Worm (Caenorhabditis elegans) whole organism, mixed stage, embryonic: ENCODE results near the gene twk-31.

Experiments used
- M03D4.4 ChIP-seq: sonication (generic microtip); optimal IDR thresholded peaks from 2 replicates; lab custom pipeline; 2017; ENCODE audit warnings: mild to moderate bottlenecking, missing genetic modification characterization, missing compliant biosample characterization
- blmp-1 ChIP-seq: fragments of 150-350 bp; optimal IDR thresholded peaks from 2 replicates; lab custom pipeline; 2014; ENCODE audit warnings: missing biosample characterization, missing genetic modification characterization
- ceh-39 ChIP-seq: fragments of 150-350 bp; optimal IDR thresholded peaks from 2 replicates; lab custom pipeline; 2014; ENCODE audit warnings: missing biosample characterization, missing genetic modification characterization
- ceh-43 ChIP-seq: fragments of 200-800 bp; sonication (Bioruptor generic); optimal IDR thresholded peaks from 2 replicates; lab custom pipeline; 2018; ENCODE audit warnings: mild to moderate bottlenecking, missing genetic modification characterization, moderate library complexity, missing compliant biosample characterization
- ceh-83 ChIP-seq: fragments of 200-800 bp; sonication (Bioruptor generic); optimal IDR thresholded peaks from 2 replicates; lab custom pipeline; 2018; ENCODE audit warnings: mild to moderate bottlenecking, missing genetic modification characterization, missing compliant biosample characterization
- ces-1 ChIP-seq: fragments of 150-350 bp; optimal IDR thresholded peaks from 2 replicates; lab custom pipeline; 2014; ENCODE audit warnings: missing biosample characterization, missing genetic modification reagents, missing genetic modification characterization
- cnd-1 ChIP-seq: fragments of 200-800 bp; sonication (Bioruptor generic); optimal IDR thresholded peaks from 2 replicates; lab custom pipeline; 2018; ENCODE audit warnings: mild to moderate bottlenecking, missing genetic modification characterization, missing compliant biosample characterization
- drap-1 ChIP-seq: fragments of 200-800 bp; sonication (Bioruptor generic); optimal IDR thresholded peaks from 3 replicates; lab custom pipeline; 2018; ENCODE audit warnings: mild to moderate bottlenecking, missing genetic modification characterization, missing compliant biosample characterization
- elt-1 ChIP-seq: sonication (generic microtip); optimal IDR thresholded peaks from 2 replicates; lab custom pipeline; 2017; ENCODE audit warnings: missing genetic modification characterization, mild to moderate bottlenecking, missing compliant biosample characterization, antibody characterized with exemption, moderate library complexity, borderline replicate concordance; ENCODE audit not compliant: insufficient read depth
- elt-3 ChIP-seq: fragments of 150-350 bp; optimal IDR thresholded peaks from 2 replicates; lab custom pipeline; 2014; ENCODE audit warnings: missing biosample characterization, missing genetic modification characterization
- flh-1 ChIP-seq: fragments of 200-800 bp; sonication (Bioruptor generic); optimal IDR thresholded peaks from 2 replicates; lab custom pipeline; 2018; ENCODE audit warnings: mild to moderate bottlenecking, missing genetic modification characterization, moderate library complexity, missing compliant biosample characterization
- ham-2 ChIP-seq: fragments of 200-800 bp; sonication (Bioruptor generic); optimal IDR thresholded peaks from 2 replicates; lab custom pipeline; 2018; ENCODE audit warnings: mild to moderate bottlenecking, missing genetic modification characterization, missing compliant biosample characterization
- hlh-1 ChIP-seq: fragments of 150-350 bp; optimal IDR thresholded peaks from 2 replicates; lab custom pipeline; 2014; ENCODE audit warnings: missing biosample characterization, missing genetic modification reagents, missing genetic modification characterization
- lin-13 ChIP-seq: fragments of 150-350 bp; optimal IDR thresholded peaks from 2 replicates; lab custom pipeline; 2014; ENCODE audit warnings: missing biosample characterization, missing genetic modification characterization
- lin-32 ChIP-seq: fragments of 200-800 bp; sonication (Bioruptor generic); optimal IDR thresholded peaks from 2 replicates; lab custom pipeline; 2018; ENCODE audit warnings: mild to moderate bottlenecking, missing genetic modification characterization, missing compliant biosample characterization
- lsy-2 ChIP-seq: fragments of 150-350 bp; optimal IDR thresholded peaks from 2 replicates; lab custom pipeline; 2014; ENCODE audit warnings: missing biosample characterization, missing genetic modification characterization
- mab-5 ChIP-seq: fragments of 150-350 bp; optimal IDR thresholded peaks from 2 replicates; lab custom pipeline; 2014; ENCODE audit warnings: missing biosample characterization, missing genetic modification characterization
- mep-1 ChIP-seq: fragments of 150-350 bp; optimal IDR thresholded peaks from 2 replicates; lab custom pipeline; 2017; ENCODE audit warnings: missing biosample characterization, missing genetic modification reagents, missing genetic modification characterization, inconsistent platforms
- mls-2 ChIP-seq: sonication (generic microtip); optimal IDR thresholded peaks from 2 replicates; lab custom pipeline; 2016; ENCODE audit warnings: mild to moderate bottlenecking, missing genetic modification characterization, moderate library complexity, missing compliant biosample characterization
- nhr-12 ChIP-seq: fragments of 150-350 bp; optimal IDR thresholded peaks from 2 replicates; lab custom pipeline; 2014; ENCODE audit warnings: missing biosample characterization, missing genetic modification characterization
- nhr-2 ChIP-seq: fragments of 150-350 bp; optimal IDR thresholded peaks from 2 replicates; lab custom pipeline; 2014; ENCODE audit warnings: missing biosample characterization, missing genetic modification characterization
- nhr-237 ChIP-seq: fragments of 150-350 bp; optimal IDR thresholded peaks from 2 replicates; lab custom pipeline; 2014; ENCODE audit warnings: missing biosample characterization, missing genetic modification characterization
- nhr-28 ChIP-seq: fragments of 150-350 bp; optimal IDR thresholded peaks from 2 replicates; lab custom pipeline; 2014; ENCODE audit warnings: missing biosample characterization, missing genetic modification characterization
- nhr-76 ChIP-seq: sonication (generic microtip); optimal IDR thresholded peaks from 2 replicates; lab custom pipeline; 2017; ENCODE audit warnings: missing biosample characterization, missing genetic modification characterization
- pha-4 ChIP-seq: fragments of 150-350 bp; optimal IDR thresholded peaks from 2 replicates; lab custom pipeline; 2018; ENCODE audit warnings: missing biosample characterization, missing genetic modification reagents, missing genetic modification characterization
- sem-2 ChIP-seq: fragments of 200-800 bp; sonication (Bioruptor generic); optimal IDR thresholded peaks from 2 replicates; lab custom pipeline; 2018; ENCODE audit warnings: mild to moderate bottlenecking, missing genetic modification characterization, missing compliant biosample characterization
- snpc-4 ChIP-seq: fragments of 150-350 bp; optimal IDR thresholded peaks from 2 replicates; lab custom pipeline; 2014; ENCODE audit warnings: missing biosample characterization, missing genetic modification characterization
- sptf-1 ChIP-seq: sonication (generic microtip); optimal IDR thresholded peaks from 2 replicates; lab custom pipeline; 2017; ENCODE audit warnings: mild to moderate bottlenecking, missing genetic modification characterization, moderate library complexity, missing compliant biosample characterization
- tbx-8 ChIP-seq: fragments of 200-800 bp; sonication (Bioruptor generic); optimal IDR thresholded peaks from 2 replicates; lab custom pipeline; 2018; ENCODE audit warnings: mild to moderate bottlenecking, missing genetic modification characterization, moderate library complexity, missing compliant biosample characterization
- unc-120 ChIP-seq: sonication (generic microtip); optimal IDR thresholded peaks from 2 replicates; lab custom pipeline; 2017; ENCODE audit warnings: missing genetic modification characterization, missing compliant biosample characterization; ENCODE audit not compliant: poor library complexity, severe bottlenecking
- unc-39 ChIP-seq: fragments of 150-350 bp; optimal IDR thresholded peaks from 2 replicates; lab custom pipeline; 2014; ENCODE audit warnings: missing biosample characterization, missing genetic modification characterization
- unc-62 ChIP-seq: fragments of 150-350 bp; optimal IDR thresholded peaks from 2 replicates; lab custom pipeline; 2014; ENCODE audit warnings: missing biosample characterization, missing genetic modification reagents, missing genetic modification characterization
- zip-8 ChIP-seq: fragments of 150-350 bp; optimal IDR thresholded peaks from 2 replicates; lab custom pipeline; 2014; ENCODE audit warnings: missing biosample characterization, missing genetic modification characterization
- ztf-11 ChIP-seq: fragments of 150-350 bp; optimal IDR thresholded peaks from 2 replicates; lab custom pipeline; 2014; ENCODE audit warnings: missing biosample characterization, missing genetic modification characterization

twk-31 gene

DNA sequence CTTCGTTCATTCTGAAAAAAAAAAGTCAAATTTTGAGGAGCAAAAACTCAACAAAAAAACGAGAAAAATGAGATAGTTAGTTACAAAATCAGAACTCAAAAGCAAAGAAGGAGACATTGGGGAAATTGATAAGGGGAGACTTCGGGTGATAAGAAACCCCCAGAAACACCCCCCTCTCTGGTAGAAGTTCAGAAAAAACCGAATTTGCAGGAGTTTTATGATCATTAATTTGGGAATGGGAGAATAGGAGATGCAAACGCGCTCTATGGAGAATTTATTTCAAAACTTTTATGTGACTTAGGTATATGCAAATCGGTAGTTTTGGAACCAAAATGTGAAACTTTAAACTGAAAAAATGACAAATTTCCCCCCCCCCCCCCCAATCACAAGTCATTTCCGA lies 32.1 kb downstream of the twk-31 start, which contains the start of gene sbp-1:
TSS of gene sbp-1 (minus strand) at position 11 of the 400 bp plus-strand sequence.
- TF ChIP-seq flh-1 (GFP tag; lab: Kevin White, UChicago) (no peak), lsy-2 (tag; lab: Kevin White, UChicago) (no peak), ceh-83 (GFP tag; lab: Kevin White, UChicago) (no peak)

- TF ChIP-seq ztf-11 (tag; lab: Kevin White, UChicago) (no peak), M03D4.4 (no peak), pha-4 (tag; lab: Kevin White, UChicago) (no peak), mep-1 (tag; lab: Kevin White, UChicago) (no peak), unc-62 (GFP tag; lab: Kevin White, UChicago) (no peak), ces-1 (GFP tag; lab: Kevin White, UChicago) (no peak), tbx-8 (GFP tag; lab: Kevin White, UChicago) (no peak), sptf-1 (no peak), nhr-237 (tag; lab: Kevin White, UChicago) (no peak), snpc-4 (tag; lab: Kevin White, UChicago) (no peak), lsy-2 (tag; lab: Kevin White, UChicago) (no peak), zip-8 (tag; lab: Kevin White, UChicago) (no peak), elt-1 (tag; lab: Kevin White, UChicago) (no peak), hlh-1 (tag; lab: Kevin White, UChicago) (no peak), nhr-2 (tag; lab: Kevin White, UChicago) (no peak), nhr-28 (no peak), blmp-1 (tag; lab: Kevin White, UChicago) (no peak)
- TF ChIP-seq, all 35 proteins: peak for 0
These were observed 33.0 kb downstream of the twk-31 start for ce11 chrIII:11443408-11443994.

- TF ChIP-seq nhr-12 (tag; lab: Kevin White, UChicago): no peak
- TF ChIP-seq elt-3 (tag; lab: Kevin White, UChicago): no peak
- TF ChIP-seq mab-5 (tag; lab: Kevin White, UChicago): no peak
- TF ChIP-seq flh-1 (GFP tag; lab: Kevin White, UChicago): no peak
- no peak for TF ChIP-seq lsy-2 (tag; lab: Kevin White, UChicago)
- no peak for TF ChIP-seq mep-1 (tag; lab: Kevin White, UChicago)
- no peak for TF ChIP-seq nhr-237 (tag; lab: Kevin White, UChicago)
- TF ChIP-seq ces-1 (GFP tag; lab: Kevin White, UChicago): no peak
- TF ChIP-seq sem-2 (GFP tag; lab: Kevin White, UChicago): no peak
- no peak for TF ChIP-seq drap-1 (GFP tag; lab: Kevin White, UChicago)
- no peak for TF ChIP-seq ham-2 (GFP tag; lab: Kevin White, UChicago)
- no peak for TF ChIP-seq lin-13 (tag; lab: Kevin White, UChicago)
- no peak for TF ChIP-seq unc-39
- no peak for TF ChIP-seq blmp-1 (tag; lab: Kevin White, UChicago)
- no peak for TF ChIP-seq sptf-1
- no peak for TF ChIP-seq mls-2
- no peak for TF ChIP-seq pha-4 (tag; lab: Kevin White, UChicago)
These were observed 34.4 kb downstream of the twk-31 start for ce11 chrIII:11444796-11445386.

DNA sequence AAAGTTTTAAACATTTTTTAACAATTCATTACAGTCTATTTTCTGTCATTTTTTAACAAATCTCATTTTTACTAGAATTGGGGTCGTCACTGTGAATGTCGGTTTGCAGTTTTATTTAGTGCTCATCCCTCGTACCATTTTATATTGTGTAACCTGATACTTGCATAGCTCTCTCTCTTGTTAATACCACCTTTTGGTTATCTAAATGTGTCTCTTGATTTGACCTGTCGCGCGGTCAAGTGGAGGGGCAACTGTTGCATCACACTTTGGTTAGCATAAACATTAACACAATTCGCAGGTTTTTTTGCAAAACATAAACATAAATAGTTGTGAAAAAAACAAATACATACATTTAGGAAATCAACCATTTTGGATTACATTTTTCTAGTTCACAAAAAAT lies 36.3 kb downstream of the twk-31 start:
- TF ChIP-seq hlh-1 (tag; lab: Kevin White, UChicago): no peak
- TF ChIP-seq nhr-76 (tag; lab: Kevin White, UChicago): no peak
- no peak for TF ChIP-seq cnd-1
- TF ChIP-seq ceh-43 (GFP tag; lab: Kevin White, UChicago): no peak
- TF ChIP-seq blmp-1 (tag; lab: Kevin White, UChicago): no peak
- no peak for TF ChIP-seq ces-1 (GFP tag; lab: Kevin White, UChicago)
- TF ChIP-seq nhr-12 (tag; lab: Kevin White, UChicago): no peak
- TF ChIP-seq elt-1 (tag; lab: Kevin White, UChicago): no peak
- peak; percentile 11 for TF ChIP-seq zip-8 (tag; lab: Kevin White, UChicago)
- no peak for TF ChIP-seq lin-32 (GFP tag; lab: Kevin White, UChicago)
- TF ChIP-seq nhr-2 (tag; lab: Kevin White, UChicago): peak; percentile 95
- TF ChIP-seq ceh-39 (tag; lab: Kevin White, UChicago): no peak
- no peak for TF ChIP-seq unc-120 (tag; lab: Kevin White, UChicago)
- no peak for TF ChIP-seq lsy-2 (tag; lab: Kevin White, UChicago)
